Fruit fly (Drosophila melanogaster) whole organism, prepupa: ENCODE results near the gene Syt1.

Experiments used
- CG10669 ChIP-seq: fragments of 200-800 bp; sonication (Bioruptor generic); optimal IDR thresholded peaks from 3 replicates; lab custom pipeline; 2018; ENCODE audit warnings: missing biosample characterization, mild to moderate bottlenecking, missing genetic modification characterization, moderate library complexity
- CG11294 ChIP-seq: fragments of 200-800 bp; sonication (Bioruptor generic); IDR thresholded peaks from 2 replicates; pipeline ENCODE4 v1.3.6; 2022; ENCODE audit warnings: missing biosample characterization, missing genetic modification characterization
- CG31627 ChIP-seq: fragments of 200-800 bp; sonication (Bioruptor generic); optimal IDR thresholded peaks from 3 replicates; lab custom pipeline; 2016; ENCODE audit warnings: missing biosample characterization, missing genetic modification characterization
- CG32006 ChIP-seq: fragments of 200-800 bp; sonication (Bioruptor generic); optimal IDR thresholded peaks from 3 replicates; lab custom pipeline; 2017; ENCODE audit warnings: missing biosample characterization, mild to moderate bottlenecking, missing genetic modification characterization
- CG34406 ChIP-seq: fragments of 200-800 bp; sonication (Bioruptor generic); optimal IDR thresholded peaks from 3 replicates; lab custom pipeline; 2016; ENCODE audit warnings: missing biosample characterization, missing genetic modification characterization
- CG6163 ChIP-seq: fragments of 200-800 bp; sonication (Bioruptor generic); IDR thresholded peaks from 3 replicates; pipeline ENCODE4 v1.3.6; 2022; ENCODE audit warnings: missing biosample characterization, missing genetic modification characterization
- CG6792 ChIP-seq: fragments of 200-800 bp; sonication (Bioruptor generic); optimal IDR thresholded peaks from 3 replicates; lab custom pipeline; 2016; ENCODE audit warnings: missing biosample characterization, missing genetic modification characterization
- CG6808 ChIP-seq: fragments of 200-800 bp; sonication (Bioruptor generic); optimal IDR thresholded peaks from 3 replicates; lab custom pipeline; 2017; ENCODE audit warnings: missing biosample characterization, missing genetic modification characterization, mild to moderate bottlenecking, moderate library complexity, missing genetic modification reagents
- CG7368 ChIP-seq: fragments of 200-800 bp; sonication (Bioruptor generic); optimal IDR thresholded peaks from 3 replicates; lab custom pipeline; 2016; ENCODE audit warnings: missing biosample characterization, missing genetic modification characterization
- CG9139 ChIP-seq: fragments of 200-800 bp; sonication (Bioruptor generic); optimal IDR thresholded peaks from 3 replicates; lab custom pipeline; 2017; ENCODE audit warnings: missing biosample characterization, mild to moderate bottlenecking, missing genetic modification characterization
- Eip78C ChIP-seq: fragments of 200-800 bp; sonication (Bioruptor generic); peaks from one replicate; lab custom pipeline; 2016; ENCODE audit warnings: missing biosample characterization, missing genetic modification characterization
- Eip93F ChIP-seq: fragments of 200-800 bp; sonication (Bioruptor generic); optimal IDR thresholded peaks from 2 replicates; lab custom pipeline; 2016; ENCODE audit warnings: missing biosample characterization, mild to moderate bottlenecking, missing genetic modification characterization
- Hr38 ChIP-seq: sonication (Bioruptor generic); optimal IDR thresholded peaks from 2 replicates; lab custom pipeline; 2016; ENCODE audit warnings: missing biosample characterization, missing genetic modification characterization
- Hr4 ChIP-seq: fragments of 200-800 bp; sonication (Bioruptor generic); optimal IDR thresholded peaks from 3 replicates; lab custom pipeline; 2016; ENCODE audit warnings: missing biosample characterization, missing genetic modification characterization
- Lpt ChIP-seq: fragments of 200-800 bp; sonication (Bioruptor generic); optimal IDR thresholded peaks from 3 replicates; lab custom pipeline; 2016; ENCODE audit warnings: missing biosample characterization, missing genetic modification characterization
- Met ChIP-seq: fragments of 200-800 bp; sonication (Bioruptor generic); optimal IDR thresholded peaks from 3 replicates; lab custom pipeline; 2016; ENCODE audit warnings: missing biosample characterization, missing genetic modification characterization
- Smox ChIP-seq: fragments of 200-800 bp; sonication (Bioruptor generic); optimal IDR thresholded peaks from 3 replicates; lab custom pipeline; 2016; ENCODE audit warnings: missing biosample characterization, missing genetic modification characterization
- Sox14 ChIP-seq: fragments of 200-800 bp; sonication (Bioruptor generic); optimal IDR thresholded peaks from 3 replicates; lab custom pipeline; 2016; ENCODE audit warnings: missing biosample characterization, missing genetic modification characterization
- cyc ChIP-seq: fragments of 200-800 bp; sonication (Bioruptor generic); optimal IDR thresholded peaks from 3 replicates; lab custom pipeline; 2016; ENCODE audit warnings: missing biosample characterization, missing genetic modification characterization
- dsx ChIP-seq: fragments of 200-800 bp; optimal IDR thresholded peaks from 3 replicates; lab custom pipeline; 2019; ENCODE audit warnings: missing biosample characterization, mild to moderate bottlenecking, missing genetic modification characterization, moderate library complexity; ENCODE audit not compliant: poor library complexity, severe bottlenecking
- eg ChIP-seq: fragments of 200-800 bp; sonication (Bioruptor generic); IDR thresholded peaks from 3 replicates; pipeline ENCODE4 v1.3.6; 2022; ENCODE audit warnings: missing biosample characterization, missing genetic modification characterization
- net ChIP-seq: fragments of 200-800 bp; sonication (Bioruptor generic); optimal IDR thresholded peaks from 3 replicates; lab custom pipeline; 2016; ENCODE audit warnings: missing biosample characterization, missing genetic modification characterization
- salr ChIP-seq, 2 experiments: fragments of 200-800 bp; sonication (Bioruptor generic); optimal IDR thresholded peaks; 3 replicates each; lab custom pipeline; 2016 to 2018; ENCODE audit warnings: missing biosample characterization in 2 of 2, missing genetic modification characterization in 2 of 2, mild to moderate bottlenecking in 1 of 2
- spab ChIP-seq: fragments of 200-800 bp; sonication (Bioruptor generic); optimal IDR thresholded peaks from 2 replicates; lab custom pipeline; 2017; ENCODE audit warnings: missing biosample characterization, mild to moderate bottlenecking, missing genetic modification characterization, missing genetic modification reagents
- vri ChIP-seq: fragments of 200-800 bp; sonication (Bioruptor generic); optimal IDR thresholded peaks from 3 replicates; lab custom pipeline; 2016; ENCODE audit warnings: missing biosample characterization, mild to moderate bottlenecking, missing genetic modification characterization

Gene Syt1

DNA sequence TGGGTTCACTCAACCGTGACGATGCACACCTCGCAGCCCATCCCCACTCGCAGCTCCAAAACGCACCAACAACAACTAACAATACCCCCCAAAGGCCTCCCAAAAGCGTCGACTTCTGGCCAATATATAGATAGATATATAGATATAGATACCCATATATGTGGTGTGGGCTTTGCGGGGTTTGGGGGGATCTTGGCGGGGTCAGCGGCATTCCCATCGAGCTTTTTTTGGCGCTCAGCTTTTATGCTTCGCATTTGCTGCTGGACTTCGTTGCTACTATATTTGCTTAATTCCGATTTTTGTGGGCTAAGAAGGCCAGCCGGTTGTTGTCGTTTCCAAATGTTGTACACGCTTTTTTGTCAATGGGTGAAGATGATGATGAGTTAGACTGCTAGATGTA, 72.4 kb downstream of the Syt1 start:
- TF ChIP-seq eg (GFP tag; lab: Robert Waterston, UW) (no peak), Eip78C (peak; percentile 14), net (GFP tag; lab: Kevin White, UChicago) (no peak), CG32006 (GFP tag; lab: Kevin White, UChicago) (no peak)

DNA sequence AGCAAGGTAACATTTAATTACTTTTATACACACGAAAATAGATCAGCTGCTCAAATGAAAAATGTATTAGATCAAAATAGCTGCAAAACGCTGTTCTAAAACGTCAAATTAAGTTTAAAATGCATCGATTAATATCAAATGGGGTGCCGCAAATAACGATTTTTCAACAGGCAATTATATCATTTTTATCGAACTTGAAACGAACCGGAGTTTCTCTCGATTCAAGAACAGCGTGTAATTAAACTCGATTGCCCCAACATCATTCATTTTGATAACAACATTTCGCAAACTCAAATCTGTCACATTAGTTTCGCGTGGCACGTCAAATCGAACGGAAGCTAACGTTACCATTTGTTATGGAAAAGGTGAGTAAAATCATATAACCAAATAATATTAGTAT, 74.4 kb downstream of the Syt1 start, which contains the start of gene CG31689:
CG31689 (plus strand) TSS at position 301 of the 400 bp plus-strand sequence.
- TF ChIP-seq CG9139 = no peak
- no peak for TF ChIP-seq Hr4 (GFP tag; lab: Kevin White, UChicago)
- TF ChIP-seq vri (GFP tag; lab: Kevin White, UChicago) = no peak
- no peak for TF ChIP-seq salr (GFP tag; optimal IDR thresholded peaks at IDR 0.05; lab: Kevin White, UChicago)
- no peak for TF ChIP-seq Eip93F (GFP tag; lab: Kevin White, UChicago)
- TF ChIP-seq CG34406 (GFP tag; lab: Kevin White, UChicago) = no peak
- TF ChIP-seq CG10669 (GFP tag; lab: Kevin White, UChicago) = no peak
- no peak for TF ChIP-seq CG6792 (GFP tag; lab: Kevin White, UChicago)

DNA sequence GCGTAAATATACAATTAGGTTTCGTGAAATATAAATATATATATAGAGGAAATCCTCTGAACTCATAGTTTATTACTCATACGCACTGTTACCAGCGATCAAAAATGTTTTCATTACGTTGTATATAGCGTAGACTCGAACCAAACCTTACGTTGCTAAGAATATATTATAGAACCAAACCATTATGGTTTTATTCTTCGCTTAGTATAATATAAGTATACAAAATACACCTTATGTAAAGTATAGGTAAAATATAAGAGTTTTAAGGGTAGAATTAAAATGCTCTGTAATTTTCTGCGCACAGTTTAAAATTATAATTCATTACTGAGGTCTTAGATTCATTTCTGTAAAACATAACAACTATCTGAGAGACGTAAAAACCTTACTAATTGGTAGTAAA, 75.3 kb downstream of the Syt1 start:
- TF ChIP-seq cyc (GFP tag; lab: Kevin White, UChicago) (no peak), dsx (peak; percentile 13)

DNA sequence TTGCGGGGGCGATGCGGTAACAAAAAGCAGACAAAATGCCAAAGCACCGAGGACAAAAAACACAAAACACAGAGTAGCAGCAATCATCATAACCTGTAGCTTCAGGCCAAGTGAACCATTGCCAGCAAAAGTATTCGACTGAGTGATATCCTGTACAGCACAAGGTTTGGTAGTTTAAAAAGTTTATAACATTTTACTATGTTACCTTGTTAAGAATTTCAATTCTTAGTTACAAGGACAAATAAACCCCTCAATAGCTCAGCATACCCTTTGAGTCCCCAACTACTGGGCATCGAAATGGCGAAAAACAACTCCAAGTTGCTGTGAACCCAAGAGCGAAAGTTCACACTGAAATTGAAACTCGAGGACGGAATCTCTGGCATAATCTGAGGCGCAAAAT, 76.7 kb downstream of the Syt1 start:
- no peak for TF ChIP-seq Sox14
- no peak for TF ChIP-seq CG6808 (GFP tag; lab: Kevin White, UChicago)
- no peak for TF ChIP-seq CG9139
- TF ChIP-seq CG31627 = no peak
- no peak for TF ChIP-seq Hr38 (GFP tag; lab: Kevin White, UChicago)
- no peak for TF ChIP-seq Smox (GFP tag; lab: Kevin White, UChicago)
- TF ChIP-seq spab = no peak
- no peak for TF ChIP-seq CG7368 (GFP tag; lab: Kevin White, UChicago)
- TF ChIP-seq Met (GFP tag; lab: Kevin White, UChicago) = no peak
- TF ChIP-seq CG6163 (GFP tag; lab: Robert Waterston, UW) = no peak
- no peak for TF ChIP-seq eg (GFP tag; lab: Robert Waterston, UW)
- no peak for TF ChIP-seq Lpt (GFP tag; lab: Kevin White, UChicago)
- no peak for TF ChIP-seq CG11294 (GFP tag; lab: Robert Waterston, UW)
